Fruit fly (Drosophila melanogaster) whole organism, prepupa: Measurements from ENCODE around the gene Cpr97Ea.

ENCODE experiments used
- Blimp-1 ChIP-seq: fragments of 200-800 bp; sonication (Bioruptor generic); optimal IDR thresholded peaks from 3 replicates; lab custom pipeline; 2017; ENCODE audit warnings: missing biosample characterization, missing genetic modification characterization, mild to moderate bottlenecking, moderate library complexity, missing genetic modification reagents
- CG10631 ChIP-seq: fragments of 200-800 bp; sonication (Bioruptor generic); optimal IDR thresholded peaks from 2 replicates; lab custom pipeline; 2016; ENCODE audit warnings: missing biosample characterization, missing genetic modification characterization
- CG10669 ChIP-seq: fragments of 200-800 bp; sonication (Bioruptor generic); optimal IDR thresholded peaks from 3 replicates; lab custom pipeline; 2018; ENCODE audit warnings: missing biosample characterization, mild to moderate bottlenecking, missing genetic modification characterization, moderate library complexity
- CG11294 ChIP-seq: fragments of 200-800 bp; sonication (Bioruptor generic); IDR thresholded peaks from 2 replicates; pipeline ENCODE4 v1.3.6; 2022; ENCODE audit warnings: missing biosample characterization, missing genetic modification characterization
- CG11762 ChIP-seq: fragments of 200-800 bp; sonication (Bioruptor generic); optimal IDR thresholded peaks from 3 replicates; lab custom pipeline; 2016; ENCODE audit warnings: missing biosample characterization, missing genetic modification characterization; ENCODE audit not compliant: insufficient read depth
- CG11902 ChIP-seq: fragments of 200-800 bp; sonication (Bioruptor generic); optimal IDR thresholded peaks from 3 replicates; lab custom pipeline; 2016; ENCODE audit warnings: missing biosample characterization, missing genetic modification characterization
- CG15336 ChIP-seq: fragments of 200-800 bp; sonication (Bioruptor generic); IDR thresholded peaks from 2 replicates; pipeline ENCODE4 v1.3.6; 2022; ENCODE audit warnings: missing biosample characterization, missing genetic modification characterization
- CG1621 ChIP-seq: fragments of 200-800 bp; sonication (Bioruptor generic); optimal IDR thresholded peaks from 3 replicates; lab custom pipeline; 2018; ENCODE audit warnings: missing biosample characterization, mild to moderate bottlenecking, missing genetic modification characterization
- CG16779 ChIP-seq: fragments of 200-800 bp; sonication (Bioruptor generic); optimal IDR thresholded peaks from 3 replicates; lab custom pipeline; 2017; ENCODE audit warnings: missing biosample characterization, mild to moderate bottlenecking, missing genetic modification characterization
- CG3032 ChIP-seq: fragments of 200-800 bp; optimal IDR thresholded peaks from 2 replicates; lab custom pipeline; 2019; ENCODE audit warnings: missing biosample characterization, mild to moderate bottlenecking, missing genetic modification characterization, moderate library complexity
- CG31627 ChIP-seq: fragments of 200-800 bp; sonication (Bioruptor generic); optimal IDR thresholded peaks from 3 replicates; lab custom pipeline; 2016; ENCODE audit warnings: missing biosample characterization, missing genetic modification characterization
- CG3919 ChIP-seq: fragments of 200-800 bp; sonication (Bioruptor generic); optimal IDR thresholded peaks from 3 replicates; lab custom pipeline; 2016; ENCODE audit warnings: missing biosample characterization, missing genetic modification characterization
- CG4318 ChIP-seq: fragments of 200-800 bp; sonication (Bioruptor generic); optimal IDR thresholded peaks from 3 replicates; lab custom pipeline; 2017; ENCODE audit warnings: missing biosample characterization, mild to moderate bottlenecking, missing genetic modification characterization
- CG6163 ChIP-seq: fragments of 200-800 bp; sonication (Bioruptor generic); IDR thresholded peaks from 3 replicates; pipeline ENCODE4 v1.3.6; 2022; ENCODE audit warnings: missing biosample characterization, missing genetic modification characterization
- CG6792 ChIP-seq: fragments of 200-800 bp; sonication (Bioruptor generic); optimal IDR thresholded peaks from 3 replicates; lab custom pipeline; 2016; ENCODE audit warnings: missing biosample characterization, missing genetic modification characterization
- CG6808 ChIP-seq: fragments of 200-800 bp; sonication (Bioruptor generic); optimal IDR thresholded peaks from 3 replicates; lab custom pipeline; 2017; ENCODE audit warnings: missing biosample characterization, missing genetic modification characterization, mild to moderate bottlenecking, moderate library complexity, missing genetic modification reagents
- CG6854 ChIP-seq: fragments of 200-800 bp; sonication (Bioruptor generic); optimal IDR thresholded peaks from 2 replicates; lab custom pipeline; 2017; ENCODE audit warnings: missing biosample characterization, mild to moderate bottlenecking, missing genetic modification characterization
- CG7368 ChIP-seq: fragments of 200-800 bp; sonication (Bioruptor generic); optimal IDR thresholded peaks from 3 replicates; lab custom pipeline; 2016; ENCODE audit warnings: missing biosample characterization, missing genetic modification characterization
- CG8119 ChIP-seq: fragments of 200-800 bp; sonication (Bioruptor generic); IDR thresholded peaks from 3 replicates; pipeline ENCODE4 v1.3.6; 2022; ENCODE audit warnings: missing biosample characterization, missing genetic modification characterization
- CG8319 ChIP-seq: fragments of 200-800 bp; sonication (Bioruptor generic); optimal IDR thresholded peaks from 3 replicates; lab custom pipeline; 2016; ENCODE audit warnings: missing biosample characterization, missing genetic modification characterization
- CG8632 ChIP-seq: fragments of 200-800 bp; sonication (Bioruptor generic); optimal IDR thresholded peaks from 3 replicates; lab custom pipeline; 2016; ENCODE audit warnings: missing biosample characterization, missing genetic modification characterization
- Eip75B ChIP-seq: fragments of 200-800 bp; sonication (Bioruptor generic); optimal IDR thresholded peaks from 3 replicates; lab custom pipeline; 2016; ENCODE audit warnings: missing biosample characterization, missing genetic modification characterization
- Eip78C ChIP-seq: fragments of 200-800 bp; sonication (Bioruptor generic); peaks from one replicate; lab custom pipeline; 2016; ENCODE audit warnings: missing biosample characterization, missing genetic modification characterization
- Eip93F ChIP-seq: fragments of 200-800 bp; sonication (Bioruptor generic); optimal IDR thresholded peaks from 2 replicates; lab custom pipeline; 2016; ENCODE audit warnings: missing biosample characterization, mild to moderate bottlenecking, missing genetic modification characterization
- Ets96B ChIP-seq: fragments of 200-800 bp; optimal IDR thresholded peaks from 2 replicates; lab custom pipeline; 2019; ENCODE audit warnings: missing biosample characterization, mild to moderate bottlenecking, missing genetic modification characterization, moderate library complexity
- Gug ChIP-seq: fragments of 200-800 bp; sonication (Bioruptor generic); IDR thresholded peaks from 2 replicates; pipeline ENCODE4 v1.3.6; 2022; ENCODE audit warnings: missing biosample characterization, missing genetic modification characterization
- Hr38 ChIP-seq: sonication (Bioruptor generic); optimal IDR thresholded peaks from 2 replicates; lab custom pipeline; 2016; ENCODE audit warnings: missing biosample characterization, missing genetic modification characterization
- Hr39 ChIP-seq: fragments of 200-800 bp; sonication (Bioruptor generic); optimal IDR thresholded peaks from 2 replicates; lab custom pipeline; 2016; ENCODE audit warnings: missing biosample characterization, missing genetic modification characterization
- Hr4 ChIP-seq: fragments of 200-800 bp; sonication (Bioruptor generic); optimal IDR thresholded peaks from 3 replicates; lab custom pipeline; 2016; ENCODE audit warnings: missing biosample characterization, missing genetic modification characterization
- Lpt ChIP-seq: fragments of 200-800 bp; sonication (Bioruptor generic); optimal IDR thresholded peaks from 3 replicates; lab custom pipeline; 2016; ENCODE audit warnings: missing biosample characterization, missing genetic modification characterization
- Met ChIP-seq: fragments of 200-800 bp; sonication (Bioruptor generic); optimal IDR thresholded peaks from 3 replicates; lab custom pipeline; 2016; ENCODE audit warnings: missing biosample characterization, missing genetic modification characterization
- OdsH ChIP-seq: fragments of 200-800 bp; sonication (Bioruptor generic); optimal IDR thresholded peaks from 3 replicates; lab custom pipeline; 2016; ENCODE audit warnings: missing biosample characterization, missing genetic modification characterization
- Smox ChIP-seq: fragments of 200-800 bp; sonication (Bioruptor generic); optimal IDR thresholded peaks from 3 replicates; lab custom pipeline; 2016; ENCODE audit warnings: missing biosample characterization, missing genetic modification characterization
- Sox14 ChIP-seq: fragments of 200-800 bp; sonication (Bioruptor generic); optimal IDR thresholded peaks from 3 replicates; lab custom pipeline; 2016; ENCODE audit warnings: missing biosample characterization, missing genetic modification characterization
- Sox15 ChIP-seq: fragments of 200-800 bp; sonication (Bioruptor generic); optimal IDR thresholded peaks from 3 replicates; lab custom pipeline; 2016; ENCODE audit warnings: missing biosample characterization, missing genetic modification characterization
- achi ChIP-seq: fragments of 200-800 bp; sonication (Bioruptor generic); optimal IDR thresholded peaks from 3 replicates; lab custom pipeline; 2016; ENCODE audit warnings: missing biosample characterization, missing genetic modification characterization
- acj6 ChIP-seq: fragments of 200-800 bp; sonication (Bioruptor generic); optimal IDR thresholded peaks from 3 replicates; lab custom pipeline; 2016; ENCODE audit warnings: missing biosample characterization, missing genetic modification characterization
- dac ChIP-seq: fragments of 200-800 bp; sonication (Bioruptor generic); optimal IDR thresholded peaks from 2 replicates; lab custom pipeline; 2017; ENCODE audit warnings: missing biosample characterization, mild to moderate bottlenecking, missing genetic modification characterization
- dsx ChIP-seq: fragments of 200-800 bp; optimal IDR thresholded peaks from 3 replicates; lab custom pipeline; 2019; ENCODE audit warnings: missing biosample characterization, mild to moderate bottlenecking, missing genetic modification characterization, moderate library complexity; ENCODE audit not compliant: poor library complexity, severe bottlenecking
- esn ChIP-seq: fragments of 200-800 bp; sonication (Bioruptor generic); optimal IDR thresholded peaks from 2 replicates; lab custom pipeline; 2016; ENCODE audit warnings: missing biosample characterization, mild to moderate bottlenecking, missing genetic modification characterization, moderate library complexity
- fd85E ChIP-seq: fragments of 200-800 bp; sonication (Bioruptor generic); optimal IDR thresholded peaks from 3 replicates; lab custom pipeline; 2016; ENCODE audit warnings: missing biosample characterization, missing genetic modification characterization
- fkh ChIP-seq: fragments of 200-800 bp; sonication (Bioruptor generic); optimal IDR thresholded peaks from 3 replicates; lab custom pipeline; 2017; ENCODE audit warnings: missing biosample characterization, mild to moderate bottlenecking, missing genetic modification characterization, moderate library complexity
- lz ChIP-seq: fragments of 200-800 bp; sonication (Bioruptor generic); optimal IDR thresholded peaks from 3 replicates; lab custom pipeline; 2016; ENCODE audit warnings: missing biosample characterization, missing genetic modification characterization
- net ChIP-seq: fragments of 200-800 bp; sonication (Bioruptor generic); optimal IDR thresholded peaks from 3 replicates; lab custom pipeline; 2016; ENCODE audit warnings: missing biosample characterization, missing genetic modification characterization
- pdm3 ChIP-seq: fragments of 200-800 bp; sonication (Bioruptor generic); optimal IDR thresholded peaks from 3 replicates; lab custom pipeline; 2016; ENCODE audit warnings: missing biosample characterization, missing genetic modification characterization
- ss ChIP-seq, 2 experiments: fragments of 200-800 bp; sonication (Bioruptor generic); optimal IDR thresholded peaks; 2 replicates in 1 of 2; 3 replicates in 1 of 2; lab custom pipeline; 2017 to 2018; ENCODE audit warnings: mild to moderate bottlenecking in 2 of 2, missing biosample characterization in 2 of 2, missing genetic modification characterization in 2 of 2, moderate library complexity in 1 of 2
- vri ChIP-seq: fragments of 200-800 bp; sonication (Bioruptor generic); optimal IDR thresholded peaks from 3 replicates; lab custom pipeline; 2016; ENCODE audit warnings: missing biosample characterization, mild to moderate bottlenecking, missing genetic modification characterization

Cpr97Ea gene

DNA sequence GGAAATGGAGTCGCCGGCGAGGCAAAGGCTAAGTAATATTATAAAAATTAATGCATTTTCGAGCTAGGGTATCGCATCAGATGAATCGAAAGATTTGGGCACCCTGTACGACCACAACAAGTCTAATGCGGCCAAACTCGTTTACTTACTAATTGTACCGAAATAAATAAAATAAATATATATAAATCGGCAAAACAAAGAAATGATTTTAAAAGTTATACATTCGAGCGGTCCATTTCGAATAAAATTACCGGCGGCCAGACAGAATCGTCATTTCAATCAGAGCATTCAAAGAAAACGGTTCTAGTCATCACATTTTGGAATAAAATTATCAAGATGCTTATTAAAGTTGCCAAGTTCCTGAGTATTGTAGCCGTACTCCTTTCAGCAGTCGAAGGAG lies 5.3 kb upstream of the Cpr97Ea start, which contains the start of gene CG14258:
Gene CG14258, plus strand, starts transcription at position 301 of the 400 bp plus-strand sequence.
- TF ChIP-seq Met (GFP tag; lab: Kevin White, UChicago), result no peak
- TF ChIP-seq CG7368 (GFP tag; lab: Kevin White, UChicago), result no peak
- TF ChIP-seq dac, result no peak
- no peak for TF ChIP-seq Sox15 (GFP tag; lab: Kevin White, UChicago)
- TF ChIP-seq CG8632, result no peak
- TF ChIP-seq Lpt (GFP tag; lab: Kevin White, UChicago), result no peak
- TF ChIP-seq CG8119 (GFP tag; lab: Robert Waterston, UW), result no peak
- no peak for TF ChIP-seq CG31627 (GFP tag; lab: Kevin White, UChicago)
- TF ChIP-seq Eip93F, result no peak
- TF ChIP-seq lz, result no peak
- TF ChIP-seq OdsH (GFP tag; lab: Kevin White, UChicago), result no peak
- no peak for TF ChIP-seq fd85E (GFP tag; lab: Kevin White, UChicago)
- no peak for TF ChIP-seq Sox14 (GFP tag; lab: Kevin White, UChicago)
- TF ChIP-seq Eip75B (GFP tag; lab: Kevin White, UChicago), result no peak
- no peak for TF ChIP-seq CG10669
- TF ChIP-seq CG1621, result no peak
- no peak for TF ChIP-seq vri
- no peak for TF ChIP-seq CG4318 (GFP tag; lab: Kevin White, UChicago)

DNA sequence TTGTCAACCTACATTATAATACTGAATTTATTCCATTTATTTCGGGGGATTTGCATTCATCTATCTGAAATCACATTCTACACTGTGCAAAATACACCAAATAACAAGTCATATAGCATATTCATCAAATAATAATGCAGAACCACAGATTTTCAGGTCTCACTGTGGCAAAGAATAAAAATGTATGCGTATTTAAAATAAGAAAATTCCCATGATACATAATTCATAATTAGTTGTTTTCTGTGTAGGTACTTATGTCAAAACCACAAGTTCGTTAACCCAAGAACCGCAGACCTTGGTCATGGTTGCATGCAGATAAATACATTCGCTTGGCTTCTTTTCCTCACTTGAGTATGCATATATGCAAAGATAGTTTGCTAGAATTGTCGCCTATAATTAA lies 4.7 kb upstream of the Cpr97Ea start:
- TF ChIP-seq CG8632 (no peak), CG7368 (GFP tag; lab: Kevin White, UChicago) (no peak), Hr4 (GFP tag; lab: Kevin White, UChicago) (peak; percentile 36), Hr38 (GFP tag; lab: Kevin White, UChicago) (no peak), CG6792 (GFP tag; lab: Kevin White, UChicago) (peak; percentile 33), Met (GFP tag; lab: Kevin White, UChicago) (peak; percentile 31), lz (peak; percentile 1), CG11902 (GFP tag; lab: Kevin White, UChicago) (peak; percentile 12), Eip78C (GFP tag; lab: Kevin White, UChicago) (peak; percentile 62), CG1621 (peak; percentile 22), CG3919 (peak; percentile 52), OdsH (GFP tag; lab: Kevin White, UChicago) (peak; percentile 43), dac (no peak), CG31627 (GFP tag; lab: Kevin White, UChicago) (peak; percentile 18), Eip75B (GFP tag; lab: Kevin White, UChicago) (peak; percentile 24), CG8319 (GFP tag; lab: Kevin White, UChicago) (no peak), CG8119 (GFP tag; lab: Robert Waterston, UW) (peak; percentile 29; the same call in 1 of the 3 replicates), CG6808 (GFP tag; lab: Kevin White, UChicago) (peak; percentile 19), Blimp-1 (GFP tag; lab: Kevin White, UChicago) (no peak), pdm3 (GFP tag; lab: Kevin White, UChicago) (peak; percentile 25), Smox (no peak), net (GFP tag; lab: Kevin White, UChicago) (peak; percentile 5), ss (GFP tag; optimal IDR thresholded peaks at IDR 0.05; lab: Kevin White, UChicago) (peak; percentile 24 to 27), CG16779 (tag; lab: Kevin White, UChicago) (no peak), esn (no peak), acj6 (GFP tag; lab: Kevin White, UChicago) (peak; percentile 39), CG11294 (GFP tag; lab: Robert Waterston, UW) (no peak), CG11762 (GFP tag; lab: Kevin White, UChicago) (no peak), Sox15 (GFP tag; lab: Kevin White, UChicago) (no peak), dsx (GFP tag; lab: Kevin White, UChicago) (peak; percentile 20), CG10669 (peak; percentile 35), CG10631 (GFP tag; lab: Kevin White, UChicago) (peak; percentile 32), CG6854 (GFP tag; lab: Kevin White, UChicago) (no peak), Eip93F (no peak), vri (peak; percentile 27), CG3032 (tag; lab: Kevin White, UChicago) (peak; percentile 31), Ets96B (peak; percentile 30), Lpt (GFP tag; lab: Kevin White, UChicago) (no peak), CG4318 (GFP tag; lab: Kevin White, UChicago) (no peak), fd85E (GFP tag; lab: Kevin White, UChicago) (no peak), Hr39 (peak; percentile 17), fkh (GFP tag; lab: Kevin White, UChicago) (no peak), CG6163 (GFP tag; lab: Robert Waterston, UW) (peak; percentile 79), Gug (no peak), achi (peak; percentile 36), CG15336 (peak; percentile 22; the same call in 1 of the 2 replicates)
